Worm (Caenorhabditis elegans) whole organism, L3 larva: ENCODE data around the gene srz-78.

Experiments used
- ceh-16 ChIP-seq: sonication (generic microtip); optimal IDR thresholded peaks from 2 replicates; lab custom pipeline; 2017; ENCODE audit warnings: missing biosample characterization, missing genetic modification characterization
- ceh-28 ChIP-seq: fragments of 150-350 bp; optimal IDR thresholded peaks from 2 replicates; lab custom pipeline; 2014; ENCODE audit warnings: missing biosample characterization, missing genetic modification reagents, missing genetic modification characterization
- daf-12 ChIP-seq: fragments of 150-350 bp; optimal IDR thresholded peaks from 2 replicates; lab custom pipeline; 2014; ENCODE audit warnings: missing biosample characterization, missing genetic modification reagents, missing genetic modification characterization
- elt-1 ChIP-seq: fragments of 150-350 bp; optimal IDR thresholded peaks from 2 replicates; lab custom pipeline; 2014; ENCODE audit warnings: missing biosample characterization, missing genetic modification characterization
- elt-2 ChIP-seq: sonication (generic microtip); optimal IDR thresholded peaks from 2 replicates; lab custom pipeline; 2016; ENCODE audit warnings: missing genetic modification reagents, mild to moderate bottlenecking, missing genetic modification characterization, missing compliant biosample characterization
- elt-3 ChIP-seq, 3 experiments: fragments of 150-350 bp in 1 of 3; sonication (generic microtip) in 2 of 3; optimal IDR thresholded peaks; 2 replicates in 2 of 3; 4 replicates in 1 of 3; lab custom pipeline; 2014 to 2017; ENCODE audit warnings: missing biosample characterization in 3 of 3, missing genetic modification characterization in 3 of 3
- eor-1 ChIP-seq, 2 experiments: fragments of 150-350 bp; optimal IDR thresholded peaks; 2 replicates each; lab custom pipeline; 2014 to 2018; ENCODE audit warnings: missing biosample characterization in 2 of 2, missing genetic modification characterization in 2 of 2
- fos-1 ChIP-seq: fragments of 150-350 bp; optimal IDR thresholded peaks from 2 replicates; lab custom pipeline; 2014; ENCODE audit warnings: missing biosample characterization, missing genetic modification characterization
- hmg-11 ChIP-seq: sonication (generic microtip); optimal IDR thresholded peaks from 2 replicates; lab custom pipeline; 2016; ENCODE audit warnings: missing genetic modification characterization, missing compliant biosample characterization
- jun-1 ChIP-seq: fragments of 150-350 bp; optimal IDR thresholded peaks from 2 replicates; lab custom pipeline; 2014; ENCODE audit warnings: missing biosample characterization, missing genetic modification reagents, missing genetic modification characterization
- lin-15B ChIP-seq: fragments of 150-350 bp; optimal IDR thresholded peaks from 2 replicates; lab custom pipeline; 2014; ENCODE audit warnings: missing biosample characterization, missing genetic modification characterization
- lin-39 ChIP-seq: fragments of 150-350 bp; optimal IDR thresholded peaks from 2 replicates; lab custom pipeline; 2018; ENCODE audit warnings: missing biosample characterization, missing genetic modification reagents, missing genetic modification characterization
- lsy-12 ChIP-seq: sonication (generic microtip); optimal IDR thresholded peaks from 2 replicates; lab custom pipeline; 2016; ENCODE audit warnings: mild to moderate bottlenecking, missing genetic modification characterization, missing compliant biosample characterization
- mdl-1 ChIP-seq: fragments of 150-350 bp; optimal IDR thresholded peaks from 2 replicates; lab custom pipeline; 2014; ENCODE audit warnings: missing biosample characterization, missing genetic modification characterization
- nfya-1 ChIP-seq: sonication (generic microtip); optimal IDR thresholded peaks from 2 replicates; lab custom pipeline; 2017; ENCODE audit warnings: missing genetic modification characterization, mild to moderate bottlenecking, missing compliant biosample characterization, antibody characterized with exemption, moderate library complexity; ENCODE audit not compliant: insufficient read depth
- nhr-12 ChIP-seq: fragments of 150-350 bp; optimal IDR thresholded peaks from 2 replicates; lab custom pipeline; 2014; ENCODE audit warnings: missing biosample characterization, missing genetic modification characterization
- nhr-23 ChIP-seq: fragments of 150-350 bp; optimal IDR thresholded peaks from 2 replicates; lab custom pipeline; 2014; ENCODE audit warnings: missing biosample characterization, missing genetic modification reagents, missing genetic modification characterization
- nhr-25 ChIP-seq: sonication (generic microtip); optimal IDR thresholded peaks from 2 replicates; lab custom pipeline; 2017; ENCODE audit warnings: missing biosample characterization, missing genetic modification characterization
- nhr-67 ChIP-seq: fragments of 150-350 bp; optimal IDR thresholded peaks from 2 replicates; lab custom pipeline; 2014; ENCODE audit warnings: missing biosample characterization, missing genetic modification characterization
- nhr-76 ChIP-seq: fragments of 150-350 bp; sonication (generic microtip); optimal IDR thresholded peaks from 5 replicates; lab custom pipeline; 2014; ENCODE audit warnings: missing biosample characterization, missing genetic modification characterization
- nhr-77 ChIP-seq: fragments of 150-350 bp; optimal IDR thresholded peaks from 2 replicates; lab custom pipeline; 2014; ENCODE audit warnings: missing biosample characterization, missing genetic modification characterization
- pha-4 ChIP-seq: fragments of 150-350 bp; optimal IDR thresholded peaks from 2 replicates; lab custom pipeline; 2014; ENCODE audit warnings: missing biosample characterization, missing genetic modification reagents, missing genetic modification characterization
- sea-2 ChIP-seq: fragments of 150-350 bp; sonication (generic microtip); optimal IDR thresholded peaks from 4 replicates; lab custom pipeline; 2014; ENCODE audit warnings: missing biosample characterization, missing genetic modification reagents, missing genetic modification characterization
- skn-1 ChIP-seq: fragments of 150-350 bp; optimal IDR thresholded peaks from 2 replicates; lab custom pipeline; 2014; ENCODE audit warnings: missing biosample characterization, missing genetic modification characterization
- unc-39 ChIP-seq: sonication (generic microtip); optimal IDR thresholded peaks from 4 replicates; lab custom pipeline; 2017; ENCODE audit warnings: missing biosample characterization, missing genetic modification characterization
- unc-62 ChIP-seq: fragments of 150-350 bp; sonication (generic microtip); optimal IDR thresholded peaks from 4 replicates; lab custom pipeline; 2014; ENCODE audit warnings: missing biosample characterization, missing genetic modification reagents, missing genetic modification characterization
- ztf-4 ChIP-seq: fragments of 150-350 bp; optimal IDR thresholded peaks from 2 replicates; lab custom pipeline; 2014; ENCODE audit warnings: missing biosample characterization, missing genetic modification characterization

The srz-78 gene

ce11 chrIV:3520957-3521356 is 29.4 kb downstream of the srz-78 start (continued):
- TF ChIP-seq unc-62 (GFP tag; lab: Kevin White, UChicago) (no peak), nhr-76 (no peak), eor-1 (tag; optimal IDR thresholded peaks at IDR 0.05; lab: Kevin White, UChicago) (no peak), ztf-4 (tag; lab: Kevin White, UChicago) (no peak), ceh-16 (tag; lab: Kevin White, UChicago) (no peak), pha-4 (tag; lab: Kevin White, UChicago) (no peak), sea-2 (GFP tag; lab: Kevin White, UChicago) (no peak)

- peak; percentile 7 for TF ChIP-seq nhr-23 (tag; lab: Kevin White, UChicago)
- TF ChIP-seq nhr-67 (tag; lab: Kevin White, UChicago) = no peak
Measured at ce11 chrIV:3521710-3522109, 30.1 kb downstream of the srz-78 start.

ce11 chrIV:3523419-3523818 is 31.8 kb downstream of the srz-78 start:
- TF ChIP-seq nhr-67 (tag; lab: Kevin White, UChicago) (no peak), nhr-25 (tag; lab: Kevin White, UChicago) (no peak), elt-3 (tag; optimal IDR thresholded peaks at IDR 0.05; lab: Kevin White, UChicago) (no peak), nhr-23 (tag; lab: Kevin White, UChicago) (no peak), unc-39 (no peak)

DNA sequence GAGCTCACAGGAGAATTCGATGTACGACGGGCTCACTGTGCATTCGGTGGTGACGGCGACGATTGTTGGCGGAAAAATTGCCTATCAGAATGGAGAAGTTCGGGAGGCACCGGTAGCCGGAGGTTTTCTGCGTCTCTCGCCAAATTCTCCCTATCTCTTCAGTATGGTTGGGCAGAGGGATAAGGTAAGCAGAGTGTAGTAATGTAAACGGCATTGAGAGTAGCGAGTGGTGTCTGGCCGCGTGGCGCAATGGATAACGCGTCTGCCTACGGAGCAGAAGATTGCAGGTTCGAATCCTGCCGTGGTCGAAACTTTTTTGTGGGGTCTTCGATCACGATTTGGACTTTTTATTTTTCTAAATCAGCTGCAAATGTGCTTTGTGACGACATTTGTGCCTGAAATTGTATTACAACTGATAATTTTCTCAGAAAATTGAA is 33.0 kb downstream of the srz-78 start:
- TF ChIP-seq jun-1 (tag; lab: Kevin White, UChicago) = peak; percentile 29
- TF ChIP-seq nhr-25 (tag; lab: Kevin White, UChicago) = peak; percentile 14
- TF ChIP-seq skn-1 (tag; lab: Kevin White, UChicago) = peak; percentile 56
- no peak for TF ChIP-seq ceh-16 (tag; lab: Kevin White, UChicago)
- TF ChIP-seq pha-4 (tag; lab: Kevin White, UChicago) = peak; percentile 41
- TF ChIP-seq sea-2 (GFP tag; lab: Kevin White, UChicago) = no peak
- peak; percentile 48 for TF ChIP-seq lin-39
- TF ChIP-seq nhr-23 (tag; lab: Kevin White, UChicago) = peak; percentile 21
- no peak for TF ChIP-seq elt-1 (tag; lab: Kevin White, UChicago)
- TF ChIP-seq hmg-11 (tag; lab: Kevin White, UChicago) = peak; percentile 10
- TF ChIP-seq lin-15B (tag; lab: Kevin White, UChicago) = no peak
- TF ChIP-seq lsy-12 (tag; lab: Kevin White, UChicago) = peak; percentile 45
- peak; percentile 28 for TF ChIP-seq elt-2
- TF ChIP-seq daf-12 (tag; lab: Kevin White, UChicago) = no peak
- peak; percentile 25 for TF ChIP-seq nfya-1 (tag; lab: Kevin White, UChicago)

- TF ChIP-seq ceh-28 (tag; lab: Kevin White, UChicago) = peak; percentile 15
- no peak for TF ChIP-seq fos-1
- TF ChIP-seq sea-2 (GFP tag; lab: Kevin White, UChicago) = no peak
- no peak for TF ChIP-seq lin-39
Measured at ce11 chrIV:3526144-3526797, 34.7 kb downstream of the srz-78 start.

- no peak for TF ChIP-seq mdl-1 (tag; lab: Kevin White, UChicago)
- no peak for TF ChIP-seq jun-1 (tag; lab: Kevin White, UChicago)
- TF ChIP-seq nhr-23 (tag; lab: Kevin White, UChicago) = no peak
- TF ChIP-seq ceh-16 (tag; lab: Kevin White, UChicago) = no peak
- no peak for TF ChIP-seq elt-1 (tag; lab: Kevin White, UChicago)
- TF ChIP-seq lin-15B (tag; lab: Kevin White, UChicago) = no peak
- TF ChIP-seq nhr-77 (tag; lab: Kevin White, UChicago) = no peak
- no peak for TF ChIP-seq nhr-12
Measured at ce11 chrIV:3526831-3527404, 35.3 kb downstream of the srz-78 start, which contains the start of gene M57.2. TSS of gene M57.2 (plus strand) at chrIV:3527354.
